Fruit fly (Drosophila melanogaster) whole organism, embryonic: ENCODE measurements around the gene Sumo.
A peak's percentile ranks its signal among the peaks of the same experiment; 100 is the strongest.

ENCODE experiments used
- B-H2 ChIP-seq: fragments of 200-800 bp; sonication (Bioruptor generic); optimal IDR thresholded peaks from 2 replicates; lab custom pipeline; 2018; ENCODE audit warnings: missing biosample characterization, mild to moderate bottlenecking, missing genetic modification characterization
- CG10979 ChIP-seq: fragments of 200-800 bp; sonication (Bioruptor generic); optimal IDR thresholded peaks from 2 replicates; lab custom pipeline; 2018; ENCODE audit warnings: missing biosample characterization, mild to moderate bottlenecking, missing genetic modification characterization, moderate library complexity
- CG12236 ChIP-seq: fragments of 200-800 bp; sonication (Bioruptor generic); optimal IDR thresholded peaks from 2 replicates; lab custom pipeline; 2016; ENCODE audit warnings: missing biosample characterization, missing genetic modification characterization
- CG1233 ChIP-seq: fragments of 200-800 bp; sonication (Bioruptor generic); optimal IDR thresholded peaks from 4 replicates; lab custom pipeline; 2018; ENCODE audit warnings: missing biosample characterization, mild to moderate bottlenecking, missing genetic modification characterization
- CG14050 ChIP-seq: fragments of 200-800 bp; sonication (Bioruptor generic); IDR thresholded peaks from 3 replicates; pipeline ENCODE4 v1.3.6; 2022; ENCODE audit warnings: missing biosample characterization, missing genetic modification characterization
- CG14860 ChIP-seq: fragments of 200-800 bp; sonication (Bioruptor generic); IDR thresholded peaks from 3 replicates; pipeline ENCODE4 v1.3.6; 2022; ENCODE audit warnings: missing biosample characterization, missing genetic modification characterization; ENCODE audit not compliant: partially characterized antibody
- CG16813 ChIP-seq: fragments of 200-800 bp; sonication (Bioruptor generic); IDR thresholded peaks from 3 replicates; pipeline ENCODE4 v1.3.6; 2022; ENCODE audit warnings: missing biosample characterization, missing genetic modification characterization; ENCODE audit not compliant: partially characterized antibody
- CG16863 ChIP-seq: fragments of 200-800 bp; sonication (Bioruptor generic); optimal IDR thresholded peaks from 3 replicates; lab custom pipeline; 2016; ENCODE audit warnings: missing biosample characterization, missing genetic modification characterization
- CG18476 ChIP-seq: fragments of 200-800 bp; sonication (Bioruptor generic); optimal IDR thresholded peaks from 2 replicates; lab custom pipeline; 2016; ENCODE audit warnings: missing biosample characterization, mild to moderate bottlenecking, missing genetic modification characterization
- CG18599 ChIP-seq: fragments of 200-800 bp; sonication (Bioruptor generic); optimal IDR thresholded peaks from 3 replicates; lab custom pipeline; 2017; ENCODE audit warnings: missing biosample characterization, missing genetic modification characterization, mild to moderate bottlenecking, moderate library complexity, missing genetic modification reagents
- CG31441 ChIP-seq: fragments of 200-800 bp; sonication (Bioruptor generic); IDR thresholded peaks from 2 replicates; pipeline ENCODE4 v1.3.6; 2022; ENCODE audit warnings: missing biosample characterization, missing genetic modification characterization
- CG3847 ChIP-seq: fragments of 200-800 bp; sonication (Bioruptor generic); IDR thresholded peaks from 2 replicates; pipeline ENCODE4 v1.3.6; 2022; ENCODE audit warnings: missing biosample characterization, missing genetic modification characterization
- CG4707 ChIP-seq: fragments of 200-800 bp; sonication (Bioruptor generic); optimal IDR thresholded peaks from 2 replicates; lab custom pipeline; 2018; ENCODE audit warnings: missing biosample characterization, mild to moderate bottlenecking, missing genetic modification characterization, moderate library complexity
- CG7271 ChIP-seq: fragments of 200-800 bp; sonication (Bioruptor generic); optimal IDR thresholded peaks from 2 replicates; lab custom pipeline; 2018; ENCODE audit warnings: missing biosample characterization, mild to moderate bottlenecking, missing genetic modification characterization, moderate library complexity
- CG7745 ChIP-seq: fragments of 200-800 bp; sonication (Bioruptor generic); optimal IDR thresholded peaks from 2 replicates; lab custom pipeline; 2018; ENCODE audit warnings: missing biosample characterization, mild to moderate bottlenecking, missing genetic modification characterization, moderate library complexity
- CG7987 ChIP-seq: fragments of 200-800 bp; sonication (Bioruptor generic); optimal IDR thresholded peaks from 2 replicates; lab custom pipeline; 2018; ENCODE audit warnings: missing biosample characterization, mild to moderate bottlenecking, missing genetic modification characterization, moderate library complexity
- CG8478 ChIP-seq: fragments of >200 bp; optimal IDR thresholded peaks from 2 replicates; lab custom pipeline; 2018
- CG8765 ChIP-seq: fragments of 200-800 bp; sonication (Bioruptor generic); IDR thresholded peaks from 2 replicates; pipeline ENCODE4 v1.3.6; 2022; ENCODE audit warnings: missing biosample characterization, missing genetic modification characterization
- CG9215 ChIP-seq: fragments of 200-800 bp; sonication (Bioruptor generic); IDR thresholded peaks from 2 replicates; pipeline ENCODE4 v1.3.6; 2022; ENCODE audit warnings: missing biosample characterization, missing genetic modification characterization
- CkIIα-i1 ChIP-seq: fragments of 200-800 bp; sonication (Bioruptor generic); IDR thresholded peaks from 2 replicates; pipeline ENCODE4 v1.3.6; 2022; ENCODE audit warnings: missing biosample characterization, missing genetic modification characterization
- Doc3 ChIP-seq: fragments of 200-800 bp; sonication (Bioruptor generic); IDR thresholded peaks from 3 replicates; pipeline ENCODE4 v1.3.6; 2022; ENCODE audit warnings: missing biosample characterization, missing genetic modification characterization; ENCODE audit not compliant: partially characterized antibody
- Dref ChIP-seq: fragments of 200-800 bp; sonication (Bioruptor generic); IDR thresholded peaks from 2 replicates; pipeline ENCODE4 v1.3.6; 2022; ENCODE audit warnings: missing biosample characterization, missing genetic modification characterization
- Drgx ChIP-seq: fragments of 200-800 bp; sonication (Bioruptor generic); IDR thresholded peaks from 2 replicates; pipeline ENCODE4 v1.3.6; 2022; ENCODE audit warnings: missing biosample characterization, missing genetic modification characterization
- Gug ChIP-seq: fragments of 200-800 bp; sonication (Bioruptor generic); IDR thresholded peaks from 4 replicates; pipeline ENCODE4 v1.3.6; 2022; ENCODE audit warnings: missing biosample characterization, missing genetic modification characterization
- HLH54F ChIP-seq: fragments of 200-800 bp; sonication (Bioruptor generic); optimal IDR thresholded peaks from 3 replicates; lab custom pipeline; 2016; ENCODE audit warnings: missing biosample characterization, missing genetic modification characterization
- HmgD ChIP-seq: fragments of 200-800 bp; sonication (Bioruptor generic); optimal IDR thresholded peaks from 3 replicates; lab custom pipeline; 2016; ENCODE audit warnings: missing biosample characterization, missing genetic modification characterization
- Lpt ChIP-seq: fragments of >200 bp; optimal IDR thresholded peaks from 2 replicates; lab custom pipeline; 2018; ENCODE audit warnings: missing biosample characterization, missing genetic modification characterization
- Nf-YA ChIP-seq: fragments of 200-800 bp; sonication (Bioruptor generic); IDR thresholded peaks from 2 replicates; pipeline ENCODE4 v1.3.6; 2022; ENCODE audit warnings: missing biosample characterization, missing genetic modification characterization
- Poxn ChIP-seq: fragments of 200-800 bp; sonication (Bioruptor generic); IDR thresholded peaks from 2 replicates; pipeline ENCODE4 v1.3.6; 2022; ENCODE audit warnings: missing biosample characterization, missing genetic modification characterization
- TFAM ChIP-seq: fragments of 200-800 bp; sonication (Bioruptor generic); optimal IDR thresholded peaks from 2 replicates; lab custom pipeline; 2017; ENCODE audit warnings: missing biosample characterization, missing genetic modification characterization, inconsistent platforms
- Vsx1 ChIP-seq: fragments of 200-800 bp; sonication (Bioruptor generic); optimal IDR thresholded peaks from 2 replicates; lab custom pipeline; 2017; ENCODE audit warnings: missing biosample characterization, mild to moderate bottlenecking, missing genetic modification characterization, missing genetic modification reagents
- ase ChIP-seq: fragments of 200-800 bp; sonication (Bioruptor generic); IDR thresholded peaks from 3 replicates; pipeline ENCODE4 v1.3.6; 2022; ENCODE audit warnings: missing biosample characterization, missing genetic modification characterization
- ato ChIP-seq: fragments of 200-800 bp; sonication (Bioruptor generic); IDR thresholded peaks from 2 replicates; pipeline ENCODE4 v1.3.6; 2022; ENCODE audit warnings: missing biosample characterization, missing genetic modification characterization; ENCODE audit not compliant: partially characterized antibody
- chm ChIP-seq: fragments of 200-800 bp; sonication (Bioruptor generic); IDR thresholded peaks from 2 replicates; pipeline ENCODE4 v1.3.6; 2022; ENCODE audit warnings: missing biosample characterization, missing genetic modification characterization
- chn ChIP-seq: fragments of 200-800 bp; sonication (Bioruptor generic); optimal IDR thresholded peaks from 2 replicates; lab custom pipeline; 2016; ENCODE audit warnings: missing biosample characterization, missing genetic modification characterization
- disco-r ChIP-seq: fragments of 200-800 bp; sonication (Bioruptor generic); optimal IDR thresholded peaks from 2 replicates; lab custom pipeline; 2016; ENCODE audit warnings: missing biosample characterization, missing genetic modification characterization
- ems ChIP-seq: fragments of 200-800 bp; sonication (Bioruptor generic); optimal IDR thresholded peaks from 3 replicates; lab custom pipeline; 2016; ENCODE audit warnings: missing biosample characterization, missing genetic modification characterization
- ftz-f1 ChIP-seq: fragments of 200-800 bp; sonication (Bioruptor generic); optimal IDR thresholded peaks from 2 replicates; lab custom pipeline; 2016; ENCODE audit warnings: missing biosample characterization, missing genetic modification characterization
- fu2 ChIP-seq: fragments of 200-800 bp; sonication (Bioruptor generic); optimal IDR thresholded peaks from 2 replicates; lab custom pipeline; 2016; ENCODE audit warnings: missing biosample characterization, missing genetic modification characterization
- h ChIP-seq: fragments of >200 bp; optimal IDR thresholded peaks from 2 replicates; lab custom pipeline; 2017
- ham ChIP-seq: fragments of 200-800 bp; sonication (Bioruptor generic); IDR thresholded peaks from 2 replicates; pipeline ENCODE4 v1.3.6; 2022; ENCODE audit warnings: missing biosample characterization, missing genetic modification characterization
- insv ChIP-seq, 2 experiments: fragments of 200-800 bp; sonication (Bioruptor generic); optimal IDR thresholded peaks; 3 replicates each; lab custom pipeline; 2016 to 2018; ENCODE audit warnings: missing biosample characterization in 2 of 2, missing genetic modification characterization in 2 of 2
- lov ChIP-seq, 2 experiments: fragments of 200-800 bp in 1 of 2; fragments of >200 bp in 1 of 2; sonication (Bioruptor generic) in 1 of 2; IDR thresholded peaks in 1 of 2; optimal IDR thresholded peaks in 1 of 2; 2 replicates in 1 of 2; 3 replicates in 1 of 2; pipeline versions ENCODE4 v1.3.6 to Lab custom; 2017 to 2022; ENCODE audit warnings: missing biosample characterization in 1 of 2, missing genetic modification characterization in 1 of 2
- nerfin-1 ChIP-seq: fragments of 200-800 bp; sonication (Bioruptor generic); optimal IDR thresholded peaks from 3 replicates; lab custom pipeline; 2019; ENCODE audit warnings: missing biosample characterization, mild to moderate bottlenecking, missing genetic modification characterization, moderate library complexity
- nom ChIP-seq: fragments of 200-800 bp; sonication (Bioruptor generic); optimal IDR thresholded peaks from 2 replicates; lab custom pipeline; 2017; ENCODE audit warnings: missing biosample characterization, missing genetic modification characterization, mild to moderate bottlenecking, moderate library complexity, missing genetic modification reagents
- pb ChIP-seq: fragments of 200-800 bp; sonication (Bioruptor generic); optimal IDR thresholded peaks from 3 replicates; lab custom pipeline; 2016; ENCODE audit warnings: missing biosample characterization, missing genetic modification characterization
- pzg ChIP-seq: fragments of 200-800 bp; sonication (Bioruptor generic); optimal IDR thresholded peaks from 3 replicates; lab custom pipeline; 2018; ENCODE audit warnings: missing biosample characterization, mild to moderate bottlenecking, missing genetic modification characterization, moderate library complexity
- schlank ChIP-seq: fragments of 200-800 bp; sonication (Bioruptor generic); optimal IDR thresholded peaks from 2 replicates; lab custom pipeline; 2018; ENCODE audit warnings: missing biosample characterization, mild to moderate bottlenecking, missing genetic modification characterization
- sisA ChIP-seq: fragments of 200-800 bp; sonication (Bioruptor generic); IDR thresholded peaks from 2 replicates; pipeline ENCODE4 v1.3.6; 2022; ENCODE audit warnings: missing biosample characterization, missing genetic modification characterization
- sna ChIP-seq: fragments of 200-800 bp; sonication (Bioruptor generic); IDR thresholded peaks from 2 replicates; pipeline ENCODE4 v1.3.6; 2022; ENCODE audit warnings: missing biosample characterization, missing genetic modification characterization; ENCODE audit not compliant: partially characterized antibody
- vfl ChIP-seq: fragments of 200-800 bp; sonication (Bioruptor generic); optimal IDR thresholded peaks from 2 replicates; lab custom pipeline; 2016; ENCODE audit warnings: missing biosample characterization, missing genetic modification characterization
- z ChIP-seq: fragments of 200-800 bp; sonication (Bioruptor generic); IDR thresholded peaks from 3 replicates; pipeline ENCODE4 v1.3.6; 2022; ENCODE audit warnings: missing biosample characterization, missing genetic modification characterization

The Sumo gene

DNA sequence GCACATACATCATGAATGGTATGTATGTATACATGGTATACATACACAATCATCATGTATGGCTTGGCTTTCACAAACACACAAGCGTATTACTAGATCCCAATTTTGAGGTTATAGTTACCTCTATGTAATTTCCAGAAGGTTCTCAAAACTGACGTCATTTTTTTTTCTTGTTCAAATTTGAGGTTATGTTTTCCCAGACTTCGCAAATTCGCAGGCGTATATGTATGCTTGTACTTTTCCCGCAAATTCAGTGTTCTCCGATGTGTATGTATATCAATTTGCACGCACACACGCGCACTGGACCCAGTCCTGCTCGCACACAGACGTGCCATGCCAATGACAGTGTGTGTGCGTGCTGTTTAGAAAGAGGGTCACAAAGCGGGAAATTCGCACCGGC is 1.1 kb downstream of the Sumo start (continued):
- no peak for TF ChIP-seq CG16813
- TF ChIP-seq CG31441 (GFP tag; lab: Robert Waterston, UW), result no peak
- peak; percentile 55 for TF ChIP-seq nom (GFP tag; lab: Kevin White, UChicago)
- no peak for TF ChIP-seq CG3847 (GFP tag; lab: Robert Waterston, UW)
- no peak for TF ChIP-seq B-H2 (GFP tag; lab: Kevin White, UChicago)
- TF ChIP-seq pzg (GFP tag; lab: Kevin White, UChicago), result peak; percentile 10
- TF ChIP-seq CG8765 (GFP tag; lab: Robert Waterston, UW), result 0 out of 2 replicates have a peak, but pooled peaks have one; percentile 9
- TF ChIP-seq Gug, result no peak
- TF ChIP-seq insv (GFP tag; optimal IDR thresholded peaks at IDR 0.05; lab: Kevin White, UChicago), result no peak
- no peak for TF ChIP-seq CG1233 (GFP tag; lab: Kevin White, UChicago)
- TF ChIP-seq fu2, result no peak
- TF ChIP-seq disco-r (GFP tag; lab: Kevin White, UChicago), result no peak
- no peak for TF ChIP-seq ato (GFP tag; lab: Robert Waterston, UW)
- no peak for TF ChIP-seq CG7271 (tag; lab: Kevin White, UChicago)
- no peak for TF ChIP-seq CG12236 (GFP tag; lab: Kevin White, UChicago)
- TF ChIP-seq Doc3 (GFP tag; lab: Robert Waterston, UW), result no peak
- TF ChIP-seq schlank (tag; lab: Kevin White, UChicago), result no peak
- no peak for TF ChIP-seq CG16863 (GFP tag; lab: Kevin White, UChicago)
- no peak for TF ChIP-seq sisA
- TF ChIP-seq h (lab: Kevin White, UChicago), result no peak
- no peak for TF ChIP-seq ems
- TF ChIP-seq Vsx1 (GFP tag; lab: Kevin White, UChicago), result no peak
- TF ChIP-seq CG14050 (GFP tag; lab: Robert Waterston, UW), result no peak
- peak; percentile 2 for TF ChIP-seq HmgD (GFP tag; lab: Kevin White, UChicago)
- no peak for TF ChIP-seq Poxn (GFP tag; lab: Robert Waterston, UW)
- no peak for TF ChIP-seq CG4707 (GFP tag; lab: Kevin White, UChicago)
- no peak for TF ChIP-seq ftz-f1 (GFP tag; lab: Kevin White, UChicago)
- no peak for TF ChIP-seq z (GFP tag; lab: Robert Waterston, UW)
- TF ChIP-seq ham, result no peak
- no peak for TF ChIP-seq ase (GFP tag; lab: Robert Waterston, UW)
- TF ChIP-seq chm, result peak; percentile 40; the same call in 1 of the 2 replicates
- TF ChIP-seq pb (GFP tag; lab: Kevin White, UChicago), result no peak
- no peak for TF ChIP-seq CG9215 (GFP tag; lab: Robert Waterston, UW)
- TF ChIP-seq TFAM (GFP tag; lab: Kevin White, UChicago), result no peak
- no peak for TF ChIP-seq CG8478 (lab: Kevin White, UChicago)
- TF ChIP-seq nerfin-1 (tag; lab: Kevin White, UChicago), result peak; percentile 7
- TF ChIP-seq vfl (GFP tag; lab: Kevin White, UChicago), result no peak
- TF ChIP-seq lov (optimal IDR thresholded peaks at IDR 0.05; lab: Kevin White, UChicago), result no peak
- TF ChIP-seq lov (GFP tag; IDR thresholded peaks at IDR 0.05; lab: Robert Waterston, UW), result no peak
- no peak for TF ChIP-seq Lpt (GFP tag; lab: Kevin White, UChicago)
- TF ChIP-seq CG18599, result no peak
- no peak for TF ChIP-seq Dref (GFP tag; lab: Robert Waterston, UW)
- no peak for TF ChIP-seq Nf-YA (GFP tag; lab: Robert Waterston, UW)
- no peak for TF ChIP-seq CG10979 (tag; lab: Kevin White, UChicago)
- no peak for TF ChIP-seq Drgx
- no peak for TF ChIP-seq HLH54F (GFP tag; lab: Kevin White, UChicago)
- no peak for TF ChIP-seq CG14860 (GFP tag; lab: Robert Waterston, UW)
- TF ChIP-seq CG7987 (GFP tag; lab: Kevin White, UChicago), result no peak
- no peak for TF ChIP-seq CG18476 (GFP tag; lab: Kevin White, UChicago)
- no peak for TF ChIP-seq sna (GFP tag; lab: Robert Waterston, UW)
- TF ChIP-seq chn (GFP tag; lab: Kevin White, UChicago), result no peak
- no peak for TF ChIP-seq CkIIα-i1 (GFP tag; lab: Robert Waterston, UW)
- TF ChIP-seq CG7745, result no peak
